Worm (Caenorhabditis elegans): ENCODE results near the gene T10D4.11.
"Not testable (repeated sequence)": the region's sequence is repeated elsewhere in the genome, so short reads cannot be mapped to it uniquely, and the experiment has no call there.

- not testable (repeated sequence) for TF ChIP-seq efl-1 (optimal IDR thresholded peaks at IDR 0.05); efl-1 (GFP tag; optimal IDR thresholded peaks at IDR 0.05 in 1 of 2); snu-23 (GFP tag; optimal IDR thresholded peaks at IDR 0.05); F16B12.6 (tag; optimal IDR thresholded peaks at IDR 0.05); skn-1 (tag; optimal IDR thresholded peaks at IDR 0.05)
Observed at ce11 chrII:3144552-3144951, 4.9 kb downstream of the T10D4.11 start, which contains the start of gene sri-43.

Measured in whole organism, L1 larva.